Fruit fly (Drosophila melanogaster) whole organism, embryonic: ENCODE data around the gene SuUR.

Experiments used
- Blimp-1 ChIP-seq: fragments of 200-800 bp; sonication (Bioruptor generic); optimal IDR thresholded peaks from 3 replicates; lab custom pipeline; 2018; ENCODE audit warnings: missing biosample characterization, missing genetic modification characterization, mild to moderate bottlenecking, moderate library complexity, missing genetic modification reagents
- CG10209 ChIP-seq: fragments of 200-800 bp; sonication (Bioruptor generic); optimal IDR thresholded peaks from 3 replicates; lab custom pipeline; 2017; ENCODE audit warnings: missing biosample characterization, mild to moderate bottlenecking, missing genetic modification characterization, missing genetic modification reagents
- CG10431 ChIP-seq: fragments of 200-800 bp; sonication (Bioruptor generic); optimal IDR thresholded peaks from 3 replicates; lab custom pipeline; 2018; ENCODE audit warnings: missing biosample characterization, mild to moderate bottlenecking, missing genetic modification characterization
- CG1233 ChIP-seq: fragments of 200-800 bp; sonication (Bioruptor generic); optimal IDR thresholded peaks from 4 replicates; lab custom pipeline; 2018; ENCODE audit warnings: missing biosample characterization, mild to moderate bottlenecking, missing genetic modification characterization
- CG12659 ChIP-seq: fragments of 200-800 bp; sonication (Bioruptor generic); optimal IDR thresholded peaks from 3 replicates; lab custom pipeline; 2017; ENCODE audit warnings: mild to moderate bottlenecking, missing biosample characterization, missing genetic modification reagents, missing genetic modification characterization
- CG13287 ChIP-seq: fragments of 200-800 bp; sonication (Bioruptor generic); IDR thresholded peaks from 2 replicates; pipeline ENCODE4 v1.3.6; 2022; ENCODE audit warnings: missing biosample characterization, missing genetic modification characterization; ENCODE audit not compliant: partially characterized antibody
- CG13296 ChIP-seq: fragments of 200-800 bp; sonication (Bioruptor generic); optimal IDR thresholded peaks from 3 replicates; lab custom pipeline; 2018; ENCODE audit warnings: missing biosample characterization, mild to moderate bottlenecking, missing genetic modification characterization
- CG14050 ChIP-seq: fragments of 200-800 bp; sonication (Bioruptor generic); IDR thresholded peaks from 3 replicates; pipeline ENCODE4 v1.3.6; 2022; ENCODE audit warnings: missing biosample characterization, missing genetic modification characterization
- CG1603 ChIP-seq: fragments of 200-800 bp; sonication (Bioruptor generic); optimal IDR thresholded peaks from 2 replicates; lab custom pipeline; 2019; ENCODE audit warnings: missing biosample characterization, mild to moderate bottlenecking, missing genetic modification characterization, moderate library complexity
- CG17361 ChIP-seq: fragments of 200-800 bp; sonication (Bioruptor generic); IDR thresholded peaks from 3 replicates; pipeline ENCODE4 v1.3.6; 2022; ENCODE audit warnings: missing biosample characterization, missing genetic modification characterization
- CG2129 ChIP-seq: fragments of 200-800 bp; sonication (Bioruptor generic); IDR thresholded peaks from 2 replicates; pipeline ENCODE4 v1.3.6; 2022; ENCODE audit warnings: missing biosample characterization, missing genetic modification characterization; ENCODE audit not compliant: partially characterized antibody
- CG2202 ChIP-seq: fragments of 200-800 bp; sonication (Bioruptor generic); optimal IDR thresholded peaks from 2 replicates; lab custom pipeline; 2018; ENCODE audit warnings: missing biosample characterization, mild to moderate bottlenecking, missing genetic modification characterization
- CG2678 ChIP-seq: fragments of 200-800 bp; sonication (Bioruptor generic); optimal IDR thresholded peaks from 3 replicates; lab custom pipeline; 2019; ENCODE audit warnings: missing biosample characterization, mild to moderate bottlenecking, missing genetic modification characterization, moderate library complexity
- CG3281 ChIP-seq: fragments of 200-800 bp; sonication (Bioruptor generic); optimal IDR thresholded peaks from 3 replicates; lab custom pipeline; 2017; ENCODE audit warnings: missing biosample characterization, mild to moderate bottlenecking, missing genetic modification characterization
- CG34376 ChIP-seq: fragments of 200-800 bp; sonication (Bioruptor generic); optimal IDR thresholded peaks from 2 replicates; lab custom pipeline; 2018; ENCODE audit warnings: missing biosample characterization, mild to moderate bottlenecking, missing genetic modification characterization
- CG3847 ChIP-seq: fragments of 200-800 bp; sonication (Bioruptor generic); IDR thresholded peaks from 2 replicates; pipeline ENCODE4 v1.3.6; 2022; ENCODE audit warnings: missing biosample characterization, missing genetic modification characterization
- CG4328 ChIP-seq: fragments of 200-800 bp; sonication (Bioruptor generic); optimal IDR thresholded peaks from 3 replicates; lab custom pipeline; 2017; ENCODE audit warnings: missing biosample characterization, missing genetic modification reagents, missing genetic modification characterization
- CG8478 ChIP-seq: fragments of >200 bp; optimal IDR thresholded peaks from 2 replicates; lab custom pipeline; 2018
- CHES-1-like ChIP-seq: fragments of 200-800 bp; sonication (Bioruptor generic); optimal IDR thresholded peaks from 2 replicates; lab custom pipeline; 2016; ENCODE audit warnings: missing biosample characterization, missing genetic modification characterization
- Camta ChIP-seq: fragments of 200-800 bp; sonication (Bioruptor generic); optimal IDR thresholded peaks from 2 replicates; lab custom pipeline; 2016; ENCODE audit warnings: missing biosample characterization, missing genetic modification characterization
- Chrac-16 ChIP-seq: fragments of 200-800 bp; sonication (Bioruptor generic); optimal IDR thresholded peaks from 3 replicates; lab custom pipeline; 2016; ENCODE audit warnings: missing biosample characterization, missing genetic modification characterization
- Dip3 ChIP-seq: fragments of 200-800 bp; sonication (Bioruptor generic); optimal IDR thresholded peaks from 3 replicates; lab custom pipeline; 2016; ENCODE audit warnings: missing biosample characterization, missing genetic modification characterization
- H2.0 ChIP-seq: fragments of 200-800 bp; sonication (Bioruptor generic); IDR thresholded peaks from 2 replicates; pipeline ENCODE4 v1.3.6; 2022; ENCODE audit warnings: missing biosample characterization, missing genetic modification characterization
- MTF-1 ChIP-seq: fragments of 200-800 bp; sonication (Bioruptor generic); optimal IDR thresholded peaks from 2 replicates; lab custom pipeline; 2018; ENCODE audit warnings: missing biosample characterization, mild to moderate bottlenecking, missing genetic modification characterization, borderline replicate concordance
- NK7.1 ChIP-seq: fragments of 200-800 bp; sonication (Bioruptor generic); optimal IDR thresholded peaks from 3 replicates; lab custom pipeline; 2016; ENCODE audit warnings: missing biosample characterization, missing genetic modification characterization
- Nf-YA ChIP-seq: fragments of 200-800 bp; sonication (Bioruptor generic); IDR thresholded peaks from 2 replicates; pipeline ENCODE4 v1.3.6; 2022; ENCODE audit warnings: missing biosample characterization, missing genetic modification characterization
- Scr ChIP-seq: fragments of 200-800 bp; sonication (Bioruptor generic); IDR thresholded peaks from 2 replicates; pipeline ENCODE4 v1.3.6; 2022; ENCODE audit warnings: missing biosample characterization, missing genetic modification characterization; ENCODE audit not compliant: partially characterized antibody
- btn ChIP-seq: fragments of 200-800 bp; sonication (Bioruptor generic); optimal IDR thresholded peaks from 2 replicates; lab custom pipeline; 2016; ENCODE audit warnings: missing biosample characterization, missing genetic modification characterization
- crc ChIP-seq: fragments of 200-800 bp; sonication (Bioruptor generic); optimal IDR thresholded peaks from 2 replicates; lab custom pipeline; 2016; ENCODE audit warnings: missing biosample characterization, missing genetic modification characterization
- cwo ChIP-seq: fragments of 200-800 bp; sonication (Bioruptor generic); optimal IDR thresholded peaks from 3 replicates; lab custom pipeline; 2017; ENCODE audit warnings: missing biosample characterization, missing genetic modification characterization, mild to moderate bottlenecking, moderate library complexity, missing genetic modification reagents
- danr ChIP-seq: fragments of 200-800 bp; sonication (Bioruptor generic); IDR thresholded peaks from 2 replicates; pipeline ENCODE4 v1.3.6; 2022; ENCODE audit warnings: missing biosample characterization, missing genetic modification characterization
- dimm ChIP-seq: fragments of 200-800 bp; sonication (Bioruptor generic); IDR thresholded peaks from 2 replicates; pipeline ENCODE4 v1.3.6; 2022; ENCODE audit warnings: missing biosample characterization, missing genetic modification characterization
- en ChIP-seq: fragments of 200-800 bp; sonication (Bioruptor generic); optimal IDR thresholded peaks from 2 replicates; lab custom pipeline; 2016; ENCODE audit warnings: missing biosample characterization, missing genetic modification characterization
- fd64A ChIP-seq: fragments of 200-800 bp; sonication (Bioruptor generic); optimal IDR thresholded peaks from 3 replicates; lab custom pipeline; 2018; ENCODE audit warnings: missing biosample characterization, mild to moderate bottlenecking, missing genetic modification characterization
- fru ChIP-seq: fragments of >200 bp; optimal IDR thresholded peaks from 2 replicates; lab custom pipeline; 2017
- her ChIP-seq: fragments of 200-800 bp; sonication (Bioruptor generic); optimal IDR thresholded peaks from 2 replicates; lab custom pipeline; 2016; ENCODE audit warnings: missing biosample characterization, missing genetic modification characterization
- hth ChIP-seq: fragments of >200 bp; optimal IDR thresholded peaks from 2 replicates; lab custom pipeline; 2017; ENCODE audit warnings: inconsistent platforms
- knrl ChIP-seq: fragments of 200-800 bp; sonication (Bioruptor generic); IDR thresholded peaks from 3 replicates; pipeline ENCODE4 v1.3.6; 2022; ENCODE audit warnings: missing biosample characterization, missing genetic modification characterization; ENCODE audit not compliant: partially characterized antibody
- lilli ChIP-seq: fragments of 200-800 bp; sonication (Bioruptor generic); optimal IDR thresholded peaks from 3 replicates; lab custom pipeline; 2016; ENCODE audit warnings: missing biosample characterization, missing genetic modification characterization
- lola ChIP-seq, 3 experiments: fragments of >200 bp in 2 of 3; fragments of 200-800 bp in 1 of 3; sonication (Bioruptor generic) in 1 of 3; optimal IDR thresholded peaks; 2 replicates each; lab custom pipeline; 2017 to 2019; ENCODE audit warnings: missing biosample characterization in 3 of 3, missing genetic modification characterization in 3 of 3, mild to moderate bottlenecking in 1 of 3, moderate library complexity in 1 of 3
- mld ChIP-seq: fragments of 200-800 bp; sonication (Bioruptor generic); IDR thresholded peaks from 3 replicates; pipeline ENCODE4 v1.3.6; 2022; ENCODE audit warnings: missing biosample characterization, missing genetic modification characterization; ENCODE audit not compliant: partially characterized antibody
- nom ChIP-seq: fragments of 200-800 bp; sonication (Bioruptor generic); optimal IDR thresholded peaks from 2 replicates; lab custom pipeline; 2017; ENCODE audit warnings: missing biosample characterization, missing genetic modification characterization, mild to moderate bottlenecking, moderate library complexity, missing genetic modification reagents
- psq ChIP-seq: fragments of 200-800 bp; sonication (Bioruptor generic); optimal IDR thresholded peaks from 2 replicates; lab custom pipeline; 2017; ENCODE audit warnings: missing biosample characterization, missing genetic modification characterization
- ranshi ChIP-seq: fragments of 200-800 bp; sonication (Bioruptor generic); IDR thresholded peaks from 2 replicates; pipeline ENCODE4 v1.3.6; 2022; ENCODE audit warnings: missing biosample characterization, missing genetic modification characterization
- sc ChIP-seq, 3 experiments: fragments of >200 bp in 2 of 3; fragments of 200-800 bp in 1 of 3; sonication (Bioruptor generic) in 1 of 3; optimal IDR thresholded peaks; 2 replicates in 2 of 3; 3 replicates in 1 of 3; lab custom pipeline; 2017; ENCODE audit warnings: mild to moderate bottlenecking in 1 of 3, missing biosample characterization in 1 of 3, missing genetic modification characterization in 1 of 3, missing genetic modification reagents in 1 of 3
- shn ChIP-seq: fragments of 200-800 bp; sonication (Bioruptor generic); optimal IDR thresholded peaks from 3 replicates; lab custom pipeline; 2016; ENCODE audit warnings: missing biosample characterization, missing genetic modification characterization
- stwl ChIP-seq: fragments of 200-800 bp; sonication (Bioruptor generic); optimal IDR thresholded peaks from 3 replicates; lab custom pipeline; 2018; ENCODE audit warnings: missing biosample characterization, mild to moderate bottlenecking, missing genetic modification characterization, moderate library complexity
- sug ChIP-seq: fragments of 200-800 bp; optimal IDR thresholded peaks from 2 replicates; lab custom pipeline; 2019; ENCODE audit warnings: missing biosample characterization, mild to moderate bottlenecking, missing genetic modification characterization, moderate library complexity
- tna ChIP-seq: fragments of 200-800 bp; sonication (Bioruptor generic); IDR thresholded peaks from 2 replicates; pipeline ENCODE4 v1.3.6; 2022; ENCODE audit warnings: missing biosample characterization, missing genetic modification characterization; ENCODE audit not compliant: partially characterized antibody
- vfl ChIP-seq: fragments of 200-800 bp; sonication (Bioruptor generic); optimal IDR thresholded peaks from 2 replicates; lab custom pipeline; 2016; ENCODE audit warnings: missing biosample characterization, missing genetic modification characterization

SuUR gene

dm6 chr3L:11047877-11048276, 16.9 kb upstream of the SuUR start (continued):
- TF ChIP-seq ranshi (GFP tag; lab: Robert Waterston, UW) (peak; percentile 72), mld (GFP tag; lab: Robert Waterston, UW) (no peak), stwl (peak; percentile 54), Scr (GFP tag; lab: Robert Waterston, UW) (no peak), CG4328 (GFP tag; lab: Kevin White, UChicago) (peak; percentile 66), CG14050 (GFP tag; lab: Robert Waterston, UW) (peak; percentile 49; the same call in 2 of the 3 replicates), CG17361 (peak; percentile 72), Camta (GFP tag; lab: Kevin White, UChicago) (peak; percentile 76), CG13287 (peak; percentile 55; the same call in 1 of the 2 replicates), lilli (GFP tag; lab: Kevin White, UChicago) (peak; percentile 69), CG3847 (GFP tag; lab: Robert Waterston, UW) (peak; percentile 77; the same call in 1 of the 2 replicates), fru (lab: Kevin White, UChicago) (no peak), fd64A (GFP tag; lab: Kevin White, UChicago) (peak; percentile 59), CG1603 (tag; lab: Kevin White, UChicago) (peak; percentile 82), CG34376 (GFP tag; lab: Kevin White, UChicago) (peak; percentile 45), en (GFP tag; lab: Kevin White, UChicago) (peak; percentile 44), sug (tag; lab: Kevin White, UChicago) (peak; percentile 61), danr (GFP tag; lab: Robert Waterston, UW) (no peak), CG2202 (tag; lab: Kevin White, UChicago) (peak; percentile 55), nom (no peak), CG2678 (tag; lab: Kevin White, UChicago) (peak; percentile 54), CG10431 (peak; percentile 70), Nf-YA (GFP tag; lab: Robert Waterston, UW) (peak; percentile 46; the same call in 1 of the 2 replicates), MTF-1 (peak; percentile 67), cwo (no peak), CG10209 (GFP tag; lab: Kevin White, UChicago) (peak; percentile 57), psq (GFP tag; lab: Kevin White, UChicago) (peak; percentile 6), Chrac-16 (GFP tag; lab: Kevin White, UChicago) (peak; percentile 88), Blimp-1 (GFP tag; lab: Kevin White, UChicago) (peak; percentile 31), CG13296 (GFP tag; lab: Kevin White, UChicago) (peak; percentile 4), knrl (GFP tag; lab: Robert Waterston, UW) (peak; percentile 32; the same call in 1 of the 3 replicates), CG2129 (GFP tag; lab: Robert Waterston, UW) (no peak), crc (GFP tag; lab: Kevin White, UChicago) (no peak), hth (no peak), vfl (GFP tag; lab: Kevin White, UChicago) (peak; percentile 32), CG12659 (peak; percentile 46), lola (GFP tag; optimal IDR thresholded peaks at IDR 0.05; lab: Kevin White, UChicago) (peak in 1 of 3 experiments; percentile 39), CHES-1-like (GFP tag; lab: Kevin White, UChicago) (peak; percentile 30), CG1233 (GFP tag; lab: Kevin White, UChicago) (peak; percentile 68), sc (optimal IDR thresholded peaks at IDR 0.05; lab: Kevin White, UChicago) (no peak), sc (GFP tag; optimal IDR thresholded peaks at IDR 0.05; lab: Kevin White, UChicago) (peak; percentile 63), dimm (GFP tag; lab: Robert Waterston, UW) (peak; percentile 39; the same call in 1 of the 2 replicates), H2.0 (GFP tag; lab: Robert Waterston, UW) (peak; percentile 67), CG8478 (lab: Kevin White, UChicago) (no peak), btn (GFP tag; lab: Kevin White, UChicago) (peak; percentile 42), CG3281 (peak; percentile 7), Dip3 (GFP tag; lab: Kevin White, UChicago) (no peak), NK7.1 (GFP tag; lab: Kevin White, UChicago) (peak; percentile 53), her (peak; percentile 81), shn (GFP tag; lab: Kevin White, UChicago) (peak; percentile 78), tna (GFP tag; lab: Robert Waterston, UW) (no peak)
